Fruit fly (Drosophila melanogaster) whole organism, adult: Measurements from ENCODE around the gene CG34266.

Source experiments
- CG5204 ChIP-seq: fragments of 200-800 bp; sonication (Bioruptor generic); optimal IDR thresholded peaks from 2 replicates; lab custom pipeline; 2016; ENCODE audit warnings: missing biosample characterization, missing genetic modification characterization
- Mnt ChIP-seq: fragments of 200-800 bp; sonication (Bioruptor generic); optimal IDR thresholded peaks from 2 replicates; lab custom pipeline; 2016; ENCODE audit warnings: missing biosample characterization, mild to moderate bottlenecking, missing genetic modification characterization

DNA sequence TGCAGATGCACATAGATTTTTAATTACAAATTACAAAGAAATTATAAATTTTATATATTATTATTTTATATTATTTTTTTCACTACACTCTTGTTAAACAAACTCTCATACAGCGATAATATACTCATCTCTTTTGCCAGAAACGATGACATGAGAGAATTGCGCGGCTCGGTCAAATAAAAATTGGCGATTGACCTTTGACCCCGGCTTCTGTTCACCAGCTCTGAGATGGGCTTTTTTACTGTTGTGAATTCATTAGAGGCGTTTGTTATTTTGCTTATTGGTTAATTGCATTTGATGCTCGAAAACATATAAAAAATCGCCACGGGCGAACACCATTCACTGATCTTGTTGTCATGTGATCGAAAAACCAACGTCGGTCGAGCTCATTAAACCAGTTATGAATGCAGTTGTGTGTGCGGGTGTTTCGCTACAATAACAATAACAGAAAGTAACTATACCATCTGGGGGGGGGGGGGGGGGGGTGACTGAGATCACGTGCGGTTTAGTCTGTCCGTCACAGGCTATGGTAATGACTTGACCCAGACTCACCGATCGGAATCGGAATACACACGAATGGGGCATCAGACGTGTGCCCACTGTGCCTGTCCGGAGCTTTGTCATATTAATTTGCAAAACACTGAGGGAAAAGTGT lies 7.1 kb downstream of the CG34266 start:
- TF ChIP-seq Mnt (no peak), CG5204 (GFP tag; lab: Kevin White, UChicago) (no peak)
